Worm (Caenorhabditis elegans) whole organism, late embryonic: ENCODE data around the gene F55G11.2.

Source experiments
- C08G9.2 ChIP-seq: sonication (generic microtip); optimal IDR thresholded peaks from 2 replicates; lab custom pipeline; 2016; ENCODE audit warnings: mild to moderate bottlenecking, missing genetic modification characterization, moderate library complexity, missing compliant biosample characterization
- C38D4.7 ChIP-seq: fragments of 200-800 bp; sonication (Bioruptor generic); optimal IDR thresholded peaks from 2 replicates; lab custom pipeline; 2018; ENCODE audit warnings: mild to moderate bottlenecking, missing genetic modification characterization, moderate library complexity, missing compliant biosample characterization
- K02D7.2 ChIP-seq: sonication (generic microtip); optimal IDR thresholded peaks from 2 replicates; lab custom pipeline; 2017; ENCODE audit warnings: mild to moderate bottlenecking, missing genetic modification characterization, missing compliant biosample characterization
- T23F11.4 ChIP-seq: fragments of 200-800 bp; sonication (Bioruptor generic); optimal IDR thresholded peaks from 2 replicates; lab custom pipeline; 2018; ENCODE audit warnings: mild to moderate bottlenecking, missing genetic modification characterization, missing compliant biosample characterization
- ahr-1 ChIP-seq: sonication (generic microtip); optimal IDR thresholded peaks from 2 replicates; lab custom pipeline; 2016; ENCODE audit warnings: missing genetic modification characterization, missing compliant biosample characterization
- ama-1 ChIP-seq: fragments of 150-350 bp; optimal IDR thresholded peaks from 2 replicates; lab custom pipeline; 2014
- ceh-19 ChIP-seq: fragments of 200-800 bp; sonication (Bioruptor generic); optimal IDR thresholded peaks from 2 replicates; lab custom pipeline; 2018; ENCODE audit warnings: mild to moderate bottlenecking, missing genetic modification characterization, missing compliant biosample characterization
- ceh-22 ChIP-seq: sonication (generic microtip); optimal IDR thresholded peaks from 2 replicates; lab custom pipeline; 2017; ENCODE audit warnings: missing biosample characterization, missing genetic modification characterization
- ceh-30 ChIP-seq: fragments of 150-350 bp; optimal IDR thresholded peaks from 2 replicates; lab custom pipeline; 2014; ENCODE audit warnings: missing biosample characterization, missing genetic modification characterization
- ceh-31 ChIP-seq: sonication (generic microtip); optimal IDR thresholded peaks from 2 replicates; lab custom pipeline; 2016; ENCODE audit warnings: missing genetic modification characterization, missing compliant biosample characterization
- ceh-34 ChIP-seq: sonication (generic microtip); optimal IDR thresholded peaks from 2 replicates; lab custom pipeline; 2016; ENCODE audit warnings: mild to moderate bottlenecking, missing genetic modification characterization, missing compliant biosample characterization
- ceh-6 ChIP-seq: fragments of 200-800 bp; sonication (Bioruptor generic); optimal IDR thresholded peaks from 2 replicates; lab custom pipeline; 2018; ENCODE audit warnings: mild to moderate bottlenecking, missing genetic modification characterization, missing compliant biosample characterization
- ceh-9 ChIP-seq: sonication (generic microtip); optimal IDR thresholded peaks from 2 replicates; lab custom pipeline; 2016; ENCODE audit warnings: mild to moderate bottlenecking, missing genetic modification characterization, inconsistent platforms, missing compliant biosample characterization
- dmd-4 ChIP-seq: sonication (generic microtip); optimal IDR thresholded peaks from 2 replicates; lab custom pipeline; 2016; ENCODE audit warnings: borderline replicate concordance, missing genetic modification characterization, missing compliant biosample characterization
- elt-2 ChIP-seq: sonication (generic microtip); optimal IDR thresholded peaks from 2 replicates; lab custom pipeline; 2016; ENCODE audit warnings: missing genetic modification reagents, missing genetic modification characterization, missing compliant biosample characterization
- elt-4 ChIP-seq: sonication (generic microtip); optimal IDR thresholded peaks from 2 replicates; lab custom pipeline; 2016; ENCODE audit warnings: missing genetic modification characterization, missing compliant biosample characterization
- eyg-1 ChIP-seq: sonication (generic microtip); optimal IDR thresholded peaks from 2 replicates; lab custom pipeline; 2016; ENCODE audit warnings: missing genotype, missing genetic modification characterization, missing compliant biosample characterization
- fkh-10 ChIP-seq: fragments of 150-350 bp; optimal IDR thresholded peaks from 2 replicates; lab custom pipeline; 2014; ENCODE audit warnings: missing biosample characterization, missing genetic modification reagents, missing genetic modification characterization
- fkh-6 ChIP-seq: sonication (generic microtip); optimal IDR thresholded peaks from 2 replicates; lab custom pipeline; 2016; ENCODE audit warnings: missing genetic modification characterization, missing compliant biosample characterization
- hlh-15 ChIP-seq: sonication (generic microtip); optimal IDR thresholded peaks from 2 replicates; lab custom pipeline; 2016; ENCODE audit warnings: missing genetic modification characterization, missing compliant biosample characterization
- hlh-30 ChIP-seq: sonication (generic microtip); optimal IDR thresholded peaks from 2 replicates; lab custom pipeline; 2017; ENCODE audit warnings: antibody characterized with exemption, missing genetic modification characterization, missing compliant biosample characterization; ENCODE audit not compliant: insufficient read depth
- hlh-6 ChIP-seq: sonication (generic microtip); optimal IDR thresholded peaks from 2 replicates; lab custom pipeline; 2016; ENCODE audit warnings: missing genotype, missing genetic modification characterization, missing compliant biosample characterization
- lim-6 ChIP-seq: sonication (generic microtip); optimal IDR thresholded peaks from 2 replicates; lab custom pipeline; 2016; ENCODE audit warnings: missing genetic modification characterization, missing compliant biosample characterization
- lin-11 ChIP-seq: fragments of 200-800 bp; sonication (Bioruptor generic); optimal IDR thresholded peaks from 2 replicates; lab custom pipeline; 2018; ENCODE audit warnings: mild to moderate bottlenecking, missing genetic modification characterization, missing compliant biosample characterization
- madf-2 ChIP-seq: sonication (generic microtip); optimal IDR thresholded peaks from 2 replicates; lab custom pipeline; 2017; ENCODE audit warnings: missing genetic modification characterization, missing compliant biosample characterization
- nfya-1 ChIP-seq: sonication (generic microtip); optimal IDR thresholded peaks from 2 replicates; lab custom pipeline; 2017; ENCODE audit warnings: missing genetic modification characterization, mild to moderate bottlenecking, missing compliant biosample characterization, antibody characterized with exemption, moderate library complexity
- nhr-11 ChIP-seq: fragments of 150-350 bp; optimal IDR thresholded peaks from 2 replicates; lab custom pipeline; 2014; ENCODE audit warnings: missing biosample characterization, missing genetic modification characterization
- nhr-232 ChIP-seq: sonication (generic microtip); optimal IDR thresholded peaks from 2 replicates; lab custom pipeline; 2016; ENCODE audit warnings: missing genetic modification characterization, missing compliant biosample characterization
- pat-9 ChIP-seq: fragments of 200-800 bp; sonication (Bioruptor generic); optimal IDR thresholded peaks from 2 replicates; lab custom pipeline; 2018; ENCODE audit warnings: mild to moderate bottlenecking, missing genetic modification characterization, moderate library complexity, missing compliant biosample characterization
- pax-1 ChIP-seq: fragments of 150-350 bp; optimal IDR thresholded peaks from 2 replicates; lab custom pipeline; 2014; ENCODE audit warnings: missing biosample characterization, missing genetic modification characterization
- pha-2 ChIP-seq: sonication (generic microtip); optimal IDR thresholded peaks from 2 replicates; lab custom pipeline; 2017; ENCODE audit warnings: mild to moderate bottlenecking, missing genetic modification characterization, missing compliant biosample characterization
- pqm-1 ChIP-seq: sonication (generic microtip); optimal IDR thresholded peaks from 2 replicates; lab custom pipeline; 2016; ENCODE audit warnings: missing genetic modification characterization, missing compliant biosample characterization
- ref-2 ChIP-seq: sonication (generic microtip); optimal IDR thresholded peaks from 2 replicates; lab custom pipeline; 2016; ENCODE audit warnings: missing genetic modification characterization, missing compliant biosample characterization
- rnt-1 ChIP-seq: sonication (generic microtip); optimal IDR thresholded peaks from 2 replicates; lab custom pipeline; 2016; ENCODE audit warnings: missing genetic modification characterization, missing compliant biosample characterization
- sox-4 ChIP-seq: sonication (generic microtip); optimal IDR thresholded peaks from 2 replicates; lab custom pipeline; 2017; ENCODE audit warnings: mild to moderate bottlenecking, missing genetic modification characterization, inconsistent platforms, missing compliant biosample characterization
- ttx-3 ChIP-seq: sonication (generic microtip); optimal IDR thresholded peaks from 2 replicates; lab custom pipeline; 2016; ENCODE audit warnings: missing genetic modification reagents, missing genetic modification characterization, missing compliant biosample characterization
- unc-3 ChIP-seq, 2 experiments: fragments of 200-800 bp in 1 of 2; sonication (Bioruptor generic) in 1 of 2; sonication (generic microtip) in 1 of 2; conservative IDR thresholded peaks in 1 of 2; optimal IDR thresholded peaks in 1 of 2; 2 replicates each; pipeline versions ENCODE4 v1.3.6 to Lab custom; 2016 to 2022; ENCODE audit warnings: missing compliant biosample characterization in 2 of 2, missing genetic modification characterization in 2 of 2, missing genetic modification reagents in 1 of 2
- unc-55 ChIP-seq: sonication (generic microtip); optimal IDR thresholded peaks from 2 replicates; lab custom pipeline; 2017; ENCODE audit warnings: missing biosample characterization, missing genetic modification reagents, missing genetic modification characterization
- unc-86 ChIP-seq: sonication (generic microtip); optimal IDR thresholded peaks from 2 replicates; lab custom pipeline; 2016; ENCODE audit warnings: missing genetic modification characterization, missing compliant biosample characterization
- zip-5 ChIP-seq: sonication (generic microtip); optimal IDR thresholded peaks from 2 replicates; lab custom pipeline; 2016; ENCODE audit warnings: missing genetic modification characterization, missing compliant biosample characterization

Gene F55G11.2

DNA sequence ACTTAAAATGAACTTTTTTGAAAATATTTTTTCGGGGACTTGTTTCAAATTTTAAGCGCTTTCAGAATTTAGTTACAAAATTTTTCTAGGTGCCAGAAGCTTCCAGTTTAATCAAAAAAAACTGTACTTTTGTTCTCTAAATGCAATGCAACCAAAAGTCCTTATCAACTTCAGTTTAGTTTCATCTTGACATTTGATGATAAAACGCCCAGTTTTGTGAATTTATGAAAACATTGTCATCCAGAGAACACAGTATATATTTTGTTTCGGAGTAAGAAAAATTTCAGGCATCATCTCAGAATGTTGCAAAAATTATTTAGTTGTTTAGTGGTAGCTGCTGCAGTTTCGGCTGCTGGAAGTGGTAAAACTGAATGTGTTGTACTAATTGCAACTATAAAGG is 11.4 kb downstream of the F55G11.2 start, which contains the start of gene F55G11.6:
Gene F55G11.6 (plus strand): TSS at position 301 of the 400 bp plus-strand sequence.
- TF ChIP-seq pat-9 (no peak), ahr-1 (no peak), ceh-19 (GFP tag; lab: Kevin White, UChicago) (no peak), elt-4 (tag; lab: Kevin White, UChicago) (no peak), unc-55 (GFP tag; lab: Kevin White, UChicago) (no peak), C38D4.7 (no peak), zip-5 (tag; lab: Kevin White, UChicago) (no peak), pax-1 (no peak), dmd-4 (tag; lab: Kevin White, UChicago) (no peak), unc-3 (GFP tag; conservative IDR thresholded peaks at IDR 0.05; lab: Robert Waterston, UW) (no peak), unc-3 (tag; optimal IDR thresholded peaks at IDR 0.05; lab: Kevin White, UChicago) (no peak), fkh-6 (tag; lab: Kevin White, UChicago) (no peak), hlh-30 (no peak), nfya-1 (tag; lab: Kevin White, UChicago) (no peak), unc-86 (tag; lab: Kevin White, UChicago) (no peak), elt-2 (tag; lab: Kevin White, UChicago) (no peak), ttx-3 (tag; lab: Kevin White, UChicago) (no peak)

ce11 chrIV:12948470-12948869 is 20.6 kb downstream of the F55G11.2 start, which contains the start of gene F55G11.10:
F55G11.10 (plus strand) TSS chrIV:12948770.
- TF ChIP-seq C08G9.2 (no peak), lin-11 (tag; lab: Kevin White, UChicago) (no peak), ceh-30 (tag; lab: Kevin White, UChicago) (no peak), nhr-232 (no peak), ceh-22 (tag; lab: Kevin White, UChicago) (no peak), dmd-4 (tag; lab: Kevin White, UChicago) (no peak), hlh-6 (tag; lab: Kevin White, UChicago) (no peak), ceh-19 (GFP tag; lab: Kevin White, UChicago) (no peak)

DNA sequence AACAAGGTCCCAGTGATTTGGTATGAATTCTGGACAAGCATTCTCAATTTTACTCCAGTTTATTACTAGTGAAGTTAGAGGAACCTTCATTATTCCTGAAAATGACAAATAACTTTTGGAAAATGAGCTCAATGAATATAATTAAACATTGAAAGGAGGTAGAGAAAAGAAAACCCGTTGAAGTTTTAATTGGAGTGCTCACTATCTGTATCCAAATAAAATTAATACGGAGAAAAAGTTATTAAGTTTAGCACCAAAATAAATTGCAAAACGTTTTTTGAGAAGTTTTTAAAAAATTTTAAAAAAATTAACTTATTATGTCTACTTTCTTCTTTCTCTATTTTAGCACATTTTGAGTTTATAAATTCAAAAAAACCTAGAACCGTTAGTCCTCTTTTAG is 22.6 kb downstream of the F55G11.2 start, which contains the start of gene F55G11.1:
Gene F55G11.1 (minus strand): TSS at position 101 of the 400 bp plus-strand sequence.
- TF ChIP-seq ceh-6 (GFP tag; lab: Kevin White, UChicago) (no peak), elt-2 (tag; lab: Kevin White, UChicago) (no peak), lim-6 (tag; lab: Kevin White, UChicago) (no peak), ceh-31 (no peak), T23F11.4 (no peak), ama-1 (no peak), ref-2 (no peak), madf-2 (tag; lab: Kevin White, UChicago) (no peak), unc-3 (GFP tag; conservative IDR thresholded peaks at IDR 0.05; lab: Robert Waterston, UW) (no peak), unc-3 (tag; optimal IDR thresholded peaks at IDR 0.05; lab: Kevin White, UChicago) (no peak), pha-2 (tag; lab: Kevin White, UChicago) (no peak), K02D7.2 (tag; lab: Kevin White, UChicago) (no peak), hlh-15 (no peak), ceh-9 (tag; lab: Kevin White, UChicago) (no peak), ceh-34 (tag; lab: Kevin White, UChicago) (no peak), sox-4 (tag; lab: Kevin White, UChicago) (no peak), eyg-1 (no peak), ahr-1 (no peak), lin-11 (tag; lab: Kevin White, UChicago) (no peak), nhr-11 (tag; lab: Kevin White, UChicago) (no peak)

DNA sequence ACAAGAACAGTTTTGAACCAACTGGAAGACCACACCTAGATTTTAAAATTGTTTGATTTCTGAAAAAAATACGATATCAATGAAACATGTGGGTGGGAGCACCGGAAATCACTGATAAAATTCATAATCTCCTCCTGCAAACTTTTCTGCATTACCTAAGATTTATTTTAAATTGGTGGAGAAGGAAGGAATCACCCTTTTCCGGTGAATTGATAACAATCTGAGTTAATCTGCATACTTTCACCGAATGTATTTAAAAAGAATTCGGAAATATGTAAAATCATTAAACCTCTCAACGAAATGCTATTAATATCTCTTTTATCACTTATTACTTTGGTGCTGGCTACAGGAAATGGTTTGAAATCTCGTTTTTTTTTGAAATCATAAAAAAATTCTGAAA is 26.5 kb downstream of the F55G11.2 start, which contains the start of gene dct-19:
Gene dct-19 (plus strand): TSS at position 301 of the 400 bp plus-strand sequence.
- TF ChIP-seq pqm-1 (tag; lab: Kevin White, UChicago) (no peak), fkh-10 (no peak), nhr-11 (tag; lab: Kevin White, UChicago) (no peak), ceh-9 (tag; lab: Kevin White, UChicago) (no peak), rnt-1 (no peak), elt-4 (tag; lab: Kevin White, UChicago) (no peak), hlh-30 (no peak), ttx-3 (tag; lab: Kevin White, UChicago) (no peak), zip-5 (tag; lab: Kevin White, UChicago) (no peak), eyg-1 (no peak), pha-2 (tag; lab: Kevin White, UChicago) (no peak)
- TF ChIP-seq, all 69 proteins: peak for 0
